Fruit fly (Drosophila melanogaster) whole organism, wandering third instar larva: Measurements from ENCODE around the gene CG5151.

Source experiments
- Abd-B ChIP-seq: fragments of >200 bp; optimal IDR thresholded peaks from 2 replicates; lab custom pipeline; 2017; ENCODE audit warnings: missing biosample characterization, missing genetic modification characterization
- CG32264 ChIP-seq: fragments of 200-800 bp; sonication (Bioruptor generic); optimal IDR thresholded peaks from 2 replicates; lab custom pipeline; 2016; ENCODE audit warnings: missing biosample characterization, missing genetic modification characterization
- CG9705 ChIP-seq: fragments of 200-800 bp; sonication (Bioruptor generic); optimal IDR thresholded peaks from 2 replicates; lab custom pipeline; 2018; ENCODE audit warnings: missing biosample characterization, mild to moderate bottlenecking, missing genetic modification characterization
- CrebA ChIP-seq: fragments of 200-800 bp; sonication (Bioruptor generic); optimal IDR thresholded peaks from 2 replicates; lab custom pipeline; 2016; ENCODE audit warnings: missing biosample characterization, mild to moderate bottlenecking, missing genetic modification characterization, borderline replicate concordance
- Dfd ChIP-seq: fragments of >200 bp; optimal IDR thresholded peaks from 2 replicates; lab custom pipeline; 2017; ENCODE audit warnings: missing biosample characterization, missing genetic modification characterization
- Dif ChIP-seq: fragments of 200-275, 200-300 bp; sonication (Bioruptor generic); optimal IDR thresholded peaks from 2 replicates; lab custom pipeline; 2018; ENCODE audit warnings: missing biosample characterization, missing genetic modification characterization; ENCODE audit not compliant: partially characterized antibody
- GATAd ChIP-seq: sonication (Bioruptor generic); optimal IDR thresholded peaks from 2 replicates; lab custom pipeline; 2016; ENCODE audit warnings: missing biosample characterization, missing genetic modification characterization
- HLH106 ChIP-seq: fragments of 200-800 bp; optimal IDR thresholded peaks from 3 replicates; lab custom pipeline; 2019; ENCODE audit warnings: missing biosample characterization, mild to moderate bottlenecking, missing genetic modification characterization, moderate library complexity
- Hnf4 ChIP-seq: fragments of 200-800 bp; sonication (Bioruptor generic); optimal IDR thresholded peaks from 2 replicates; lab custom pipeline; 2016; ENCODE audit warnings: missing biosample characterization, mild to moderate bottlenecking, missing genetic modification characterization
- Hr78 ChIP-seq: fragments of >200 bp; optimal IDR thresholded peaks from 2 replicates; lab custom pipeline; 2017; ENCODE audit warnings: missing biosample characterization, missing genetic modification characterization
- Hr83 ChIP-seq: fragments of 200-300 bp; sonication (Bioruptor generic); optimal IDR thresholded peaks from 2 replicates; lab custom pipeline; 2016; ENCODE audit warnings: missing biosample characterization, mild to moderate bottlenecking, missing genetic modification characterization, moderate library complexity; ENCODE audit not compliant: poor library complexity, severe bottlenecking
- Jra ChIP-seq: sonication (Bioruptor generic); optimal IDR thresholded peaks from 2 replicates; lab custom pipeline; 2016; ENCODE audit warnings: missing biosample characterization, missing genetic modification characterization
- Mio ChIP-seq: sonication (Bioruptor generic); optimal IDR thresholded peaks from 2 replicates; lab custom pipeline; 2016; ENCODE audit warnings: missing biosample characterization, missing genetic modification characterization
- Myc ChIP-seq: fragments of >200 bp; optimal IDR thresholded peaks from 2 replicates; lab custom pipeline; 2017
- N ChIP-seq: fragments of >200 bp; optimal IDR thresholded peaks from 2 replicates; lab custom pipeline; 2018; ENCODE audit warnings: missing biosample characterization, missing external identifiers, missing genetic modification characterization
- OdsH ChIP-seq: fragments of 200-800 bp; sonication (Bioruptor generic); optimal IDR thresholded peaks from 2 replicates; lab custom pipeline; 2016; ENCODE audit warnings: missing biosample characterization, mild to moderate bottlenecking, missing genetic modification characterization
- Rel ChIP-seq, 2 experiments: fragments of 200-800 bp; sonication (Bioruptor generic) in 1 of 2; optimal IDR thresholded peaks; 2 replicates in 1 of 2; 3 replicates in 1 of 2; lab custom pipeline; 2016 to 2019; ENCODE audit warnings: mild to moderate bottlenecking in 2 of 2, missing biosample characterization in 2 of 2, missing genetic modification characterization in 2 of 2, moderate library complexity in 1 of 2
- Sp1 ChIP-seq: fragments of 200-800 bp; sonication (Bioruptor generic); optimal IDR thresholded peaks from 3 replicates; lab custom pipeline; 2019; ENCODE audit warnings: missing biosample characterization, mild to moderate bottlenecking, missing genetic modification characterization, moderate library complexity
- Vsx2 ChIP-seq: fragments of 200-300, 225-300 bp; sonication (Bioruptor generic); optimal IDR thresholded peaks from 2 replicates; lab custom pipeline; 2018; ENCODE audit warnings: missing biosample characterization, missing genetic modification characterization; ENCODE audit not compliant: partially characterized antibody
- brk ChIP-seq: fragments of 200-800 bp; sonication (Bioruptor generic); optimal IDR thresholded peaks from 2 replicates; lab custom pipeline; 2016; ENCODE audit warnings: missing biosample characterization, mild to moderate bottlenecking, missing genetic modification characterization
- dl ChIP-seq, 2 experiments: fragments of 175-275, 200-275 bp in 1 of 2; fragments of 200-275 bp in 1 of 2; sonication (Bioruptor generic); optimal IDR thresholded peaks; lab custom pipeline; 2018; ENCODE audit warnings: mild to moderate bottlenecking in 2 of 2, missing biosample characterization in 2 of 2, missing genetic modification characterization in 2 of 2, moderate library complexity in 2 of 2; ENCODE audit not compliant: partially characterized antibody in 2 of 2, insufficient read depth in 1 of 2
- dmrt93B ChIP-seq: fragments of 200-800 bp; sonication (Bioruptor generic); optimal IDR thresholded peaks from 2 replicates; lab custom pipeline; 2018; ENCODE audit warnings: missing biosample characterization, mild to moderate bottlenecking, missing genetic modification characterization
- dsf ChIP-seq: sonication (Bioruptor generic); optimal IDR thresholded peaks from 2 replicates; lab custom pipeline; 2016; ENCODE audit warnings: missing biosample characterization, missing genetic modification characterization, borderline replicate concordance
- ey ChIP-seq: fragments of 200-800 bp; sonication (Bioruptor generic); optimal IDR thresholded peaks from 2 replicates; lab custom pipeline; 2016; ENCODE audit warnings: missing biosample characterization, missing genetic modification characterization
- foxo ChIP-seq, 2 experiments: fragments of 200-800 bp; sonication (Bioruptor generic); optimal IDR thresholded peaks; 2 replicates in 1 of 2; 3 replicates in 1 of 2; lab custom pipeline; 2016 to 2017; ENCODE audit warnings: missing biosample characterization in 2 of 2, missing genetic modification characterization in 2 of 2
- h ChIP-seq: fragments of 200-800 bp; sonication (Bioruptor generic); optimal IDR thresholded peaks from 3 replicates; lab custom pipeline; 2016; ENCODE audit warnings: missing biosample characterization, mild to moderate bottlenecking, missing genetic modification characterization
- jim ChIP-seq: fragments of 175-275, 200-325 bp; sonication (Bioruptor generic); optimal IDR thresholded peaks from 2 replicates; lab custom pipeline; 2016; ENCODE audit warnings: missing biosample characterization, mild to moderate bottlenecking, missing genetic modification characterization
- lola ChIP-seq: fragments of >200 bp; optimal IDR thresholded peaks from 2 replicates; lab custom pipeline; 2017; ENCODE audit warnings: missing biosample characterization, missing genetic modification characterization
- psq ChIP-seq: fragments of 200-800 bp; sonication (Bioruptor generic); optimal IDR thresholded peaks from 3 replicates; lab custom pipeline; 2017; ENCODE audit warnings: missing biosample characterization, mild to moderate bottlenecking, missing genetic modification characterization, moderate library complexity
- rgr ChIP-seq: fragments of 200-800 bp; sonication (Bioruptor generic); optimal IDR thresholded peaks from 3 replicates; lab custom pipeline; 2016; ENCODE audit warnings: missing biosample characterization, mild to moderate bottlenecking, missing genetic modification characterization
- sage ChIP-seq: fragments of 200-800 bp; sonication (Bioruptor generic); optimal IDR thresholded peaks from 2 replicates; lab custom pipeline; 2016; ENCODE audit warnings: missing biosample characterization, mild to moderate bottlenecking, missing genetic modification characterization
- sv ChIP-seq: fragments of 200-800 bp; sonication (Bioruptor generic); optimal IDR thresholded peaks from 3 replicates; lab custom pipeline; 2016; ENCODE audit warnings: missing biosample characterization, missing genetic modification characterization
- tai ChIP-seq: sonication (Bioruptor generic); optimal IDR thresholded peaks from 2 replicates; lab custom pipeline; 2016; ENCODE audit warnings: missing biosample characterization, missing genetic modification characterization
- usp ChIP-seq: fragments of >200 bp; optimal IDR thresholded peaks from 2 replicates; lab custom pipeline; 2017; ENCODE audit warnings: missing biosample characterization, missing genetic modification characterization
- woc ChIP-seq: sonication (Bioruptor generic); optimal IDR thresholded peaks from 2 replicates; lab custom pipeline; 2016; ENCODE audit warnings: missing biosample characterization, mild to moderate bottlenecking, missing genetic modification characterization

Gene CG5151

DNA sequence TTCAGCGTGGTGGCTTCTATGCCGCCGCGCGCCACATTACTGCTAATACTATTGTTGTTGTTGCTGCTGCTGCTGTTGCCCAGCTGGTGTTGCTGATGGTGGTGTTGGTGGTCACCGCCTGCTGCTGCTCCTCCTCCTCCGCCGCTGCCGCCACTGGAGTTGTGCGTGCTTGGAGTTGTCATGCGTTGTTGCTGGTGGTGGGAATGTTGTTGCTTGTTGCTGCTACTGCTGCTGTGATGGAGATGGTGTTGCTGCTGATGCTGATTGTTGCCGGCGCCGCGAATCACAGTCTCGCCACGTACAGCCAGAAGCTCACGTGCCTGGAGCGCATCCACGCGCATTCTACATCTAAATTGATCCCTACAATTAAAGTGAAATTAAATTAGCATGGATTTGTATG lies 22.9 kb downstream of the CG5151 start:
- TF ChIP-seq Vsx2 (no peak), Dfd (GFP tag; lab: Kevin White, UChicago) (peak; percentile 93), Hr78 (GFP tag; lab: Kevin White, UChicago) (no peak), Jra (no peak)

DNA sequence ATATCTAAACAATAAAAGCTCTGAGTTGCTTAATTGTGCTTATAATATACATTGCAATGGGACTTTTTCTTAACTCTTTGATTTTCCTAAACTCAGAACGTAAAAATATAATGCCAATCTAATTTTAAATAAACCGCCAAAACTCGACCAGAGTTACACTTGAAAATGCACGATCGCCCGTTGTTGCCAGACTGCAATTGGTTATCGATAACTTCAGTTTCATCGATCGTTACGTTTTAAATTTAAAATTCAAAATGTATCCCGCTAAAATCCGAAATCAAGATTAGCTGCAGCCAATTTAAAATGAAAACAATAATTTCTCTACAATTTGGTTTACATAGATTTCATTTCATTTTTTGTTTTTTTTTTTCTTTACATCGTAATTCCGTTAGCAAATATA lies 25.4 kb downstream of the CG5151 start:
- TF ChIP-seq Dfd (GFP tag; lab: Kevin White, UChicago) (no peak), Dif (peak; percentile 34), brk (GFP tag; lab: Kevin White, UChicago) (peak; percentile 38)

DNA sequence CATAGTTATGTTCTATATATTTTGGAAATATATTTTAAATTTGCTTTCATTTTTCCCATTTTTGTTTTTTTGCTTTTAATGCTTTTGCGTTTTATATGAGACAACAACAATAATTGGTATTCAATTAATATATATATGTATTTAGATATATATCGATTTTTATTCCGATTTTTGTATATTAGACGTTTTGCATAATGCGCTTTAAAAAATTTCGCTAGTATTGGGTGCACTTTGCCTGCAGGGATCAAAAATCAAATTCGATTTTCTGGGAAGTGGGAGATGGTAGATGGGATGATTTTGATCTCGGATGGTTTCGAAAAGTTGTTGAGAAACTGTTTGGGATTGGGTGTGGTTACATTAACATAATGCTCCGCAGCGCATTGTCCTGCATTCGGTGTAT lies 26.7 kb downstream of the CG5151 start, which contains the start of gene CG5157:
TSS of gene CG5157 (minus strand) at position 101 of the 400 bp plus-strand sequence.
- TF ChIP-seq ey (no peak), GATAd (GFP tag; lab: Kevin White, UChicago) (no peak), foxo (GFP tag; optimal IDR thresholded peaks at IDR 0.05; lab: Kevin White, UChicago) (no peak), Sp1 (GFP tag; lab: Kevin White, UChicago) (no peak)

DNA sequence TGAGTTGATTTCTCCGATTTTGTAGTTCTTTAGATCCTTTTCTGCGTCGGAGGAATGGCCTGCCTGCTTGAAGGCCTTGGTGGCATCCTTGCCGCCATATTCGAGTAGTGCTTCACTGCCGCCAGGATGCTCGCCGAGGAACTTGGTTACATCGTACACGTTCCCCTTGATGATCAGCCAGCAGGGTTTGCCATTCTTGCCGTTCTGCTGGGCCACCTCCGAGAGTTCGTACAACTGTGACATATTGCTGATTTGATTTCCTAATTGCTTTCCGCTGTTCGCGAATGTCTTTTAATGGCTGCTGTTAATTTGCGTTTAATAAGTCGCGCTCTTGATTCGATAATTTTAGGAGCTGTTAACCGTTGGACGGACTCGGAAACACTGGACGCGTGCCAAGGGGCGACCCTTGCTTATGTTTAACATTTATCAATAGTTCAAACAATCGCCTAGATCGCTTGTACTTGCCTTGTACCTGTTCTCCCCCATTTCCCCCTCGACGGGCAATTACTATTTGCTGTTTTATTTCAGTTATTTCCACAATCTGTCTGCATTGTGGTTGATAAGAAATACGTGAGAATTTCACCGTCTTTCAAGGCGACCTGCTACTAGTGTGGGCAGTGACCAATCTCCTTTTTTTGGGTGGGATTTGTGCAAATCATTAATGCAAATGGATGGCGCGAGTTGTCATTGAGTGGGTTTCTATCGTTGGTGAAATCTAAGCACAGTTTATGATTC lies 27.5 kb downstream of the CG5151 start:
- no peak for TF ChIP-seq CG32264 (GFP tag; lab: Kevin White, UChicago)
- TF ChIP-seq lola (GFP tag; lab: Kevin White, UChicago): no peak
- no peak for TF ChIP-seq Vsx2
- TF ChIP-seq Rel (GFP tag; optimal IDR thresholded peaks at IDR 0.05; lab: Kevin White, UChicago): no peak
- TF ChIP-seq Rel (tag; optimal IDR thresholded peaks at IDR 0.05; lab: Kevin White, UChicago): no peak
- no peak for TF ChIP-seq Hnf4 (GFP tag; lab: Kevin White, UChicago)
- TF ChIP-seq Dif: no peak
- no peak for TF ChIP-seq brk (GFP tag; lab: Kevin White, UChicago)
- TF ChIP-seq Jra: no peak
- TF ChIP-seq Dfd (GFP tag; lab: Kevin White, UChicago): no peak
- TF ChIP-seq N (GFP tag; lab: Kevin White, UChicago): no peak
- TF ChIP-seq Hr78 (GFP tag; lab: Kevin White, UChicago): no peak
- TF ChIP-seq woc (GFP tag; lab: Kevin White, UChicago): no peak
- TF ChIP-seq Myc (lab: Kevin White, UChicago): no peak
- TF ChIP-seq CG9705: no peak
- no peak for TF ChIP-seq jim (GFP tag; lab: Kevin White, UChicago)
- TF ChIP-seq ey: no peak
- TF ChIP-seq sv: no peak
- no peak for TF ChIP-seq Abd-B
- no peak for TF ChIP-seq h (GFP tag; lab: Kevin White, UChicago)
- TF ChIP-seq foxo (GFP tag; optimal IDR thresholded peaks at IDR 0.05; lab: Kevin White, UChicago): no peak

DNA sequence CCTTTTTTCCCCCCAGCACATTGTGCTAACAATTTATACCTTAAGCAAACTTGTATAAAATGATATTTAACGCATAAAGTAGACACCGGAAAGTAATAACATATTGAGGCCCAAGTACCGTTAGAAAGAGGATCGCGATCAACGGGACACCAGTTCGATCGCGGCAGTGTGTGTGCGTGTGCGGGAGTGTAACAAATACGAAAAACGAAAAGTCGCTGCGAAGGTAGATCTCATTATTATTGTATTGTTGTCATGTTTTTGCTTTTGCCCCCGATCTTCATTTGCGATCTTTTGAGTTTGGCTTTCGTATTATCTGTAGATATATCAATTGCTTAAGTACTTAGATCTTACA lies 32.5 kb downstream of the CG5151 start:
- TF ChIP-seq lola (GFP tag; lab: Kevin White, UChicago) (no peak), foxo (GFP tag; optimal IDR thresholded peaks at IDR 0.05; lab: Kevin White, UChicago) (no peak)

DNA sequence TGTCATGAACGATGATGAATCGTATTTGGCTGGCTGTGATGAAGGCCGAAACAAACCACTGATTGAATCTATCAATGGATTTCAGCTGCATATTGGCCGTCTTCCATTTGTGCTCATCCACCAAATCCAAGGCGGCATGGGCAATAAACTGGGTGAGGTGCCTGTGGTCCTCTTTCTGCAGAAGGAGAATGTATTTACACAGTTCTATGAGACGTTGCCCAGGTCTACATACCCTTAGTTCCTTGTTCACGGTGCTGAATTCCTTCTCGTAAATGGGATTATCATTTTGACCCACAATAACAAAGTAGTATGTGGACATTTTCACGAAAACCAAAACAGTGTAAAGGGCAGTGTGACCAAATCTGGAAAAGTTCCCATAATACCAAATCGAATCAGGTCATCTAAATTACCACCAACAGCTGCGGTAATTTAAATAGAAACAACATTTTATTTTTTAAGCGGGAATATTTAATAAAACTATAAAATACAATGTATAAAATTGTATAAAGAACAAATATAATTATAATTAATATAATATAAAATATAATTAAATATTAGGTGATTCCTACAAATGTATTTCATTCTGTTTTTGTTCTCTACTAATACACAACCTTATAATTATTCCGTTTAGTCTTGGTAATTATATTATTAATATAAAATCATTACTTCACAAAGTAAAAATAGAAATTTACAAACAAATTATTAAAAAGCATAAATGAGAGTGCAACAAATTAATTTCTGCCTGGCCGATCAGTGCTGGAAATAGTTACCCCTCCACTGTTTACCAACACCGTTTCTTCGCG lies 33.0 kb downstream of the CG5151 start, which contains the start of the genes Trs20 and elg1:
TSS of gene Trs20 (minus strand) at position 369 of the 803 bp plus-strand sequence.
TSS of gene elg1 (plus strand) at position 765 of the 803 bp plus-strand sequence.
- TF ChIP-seq Abd-B: no peak
- TF ChIP-seq HLH106 (tag; lab: Kevin White, UChicago): peak; percentile 70
- no peak for TF ChIP-seq sage (GFP tag; lab: Kevin White, UChicago)
- no peak for TF ChIP-seq CG9705
- no peak for TF ChIP-seq Dif
- no peak for TF ChIP-seq dl (GFP tag; optimal IDR thresholded peaks at IDR 0.05; lab: Kevin White, UChicago; ENCODE audit: insufficient read depth in 1 of 2, partially characterized antibody in 2 of 2)
- no peak for TF ChIP-seq tai
- TF ChIP-seq Hr83 (GFP tag; lab: Kevin White, UChicago): no peak
- TF ChIP-seq woc (GFP tag; lab: Kevin White, UChicago): peak; percentile 58
- no peak for TF ChIP-seq ey
- TF ChIP-seq dmrt93B: peak; percentile 22
- no peak for TF ChIP-seq CrebA (GFP tag; lab: Kevin White, UChicago)
- no peak for TF ChIP-seq Dfd (GFP tag; lab: Kevin White, UChicago)
- TF ChIP-seq N (GFP tag; lab: Kevin White, UChicago): no peak
- TF ChIP-seq brk (GFP tag; lab: Kevin White, UChicago): no peak
- peak; percentile 22 for TF ChIP-seq OdsH
- TF ChIP-seq rgr (GFP tag; lab: Kevin White, UChicago): peak; percentile 54
- TF ChIP-seq Hr78 (GFP tag; lab: Kevin White, UChicago): no peak
- no peak for TF ChIP-seq dsf
- TF ChIP-seq Sp1 (GFP tag; lab: Kevin White, UChicago): peak; percentile 70
- no peak for TF ChIP-seq Mio (GFP tag; lab: Kevin White, UChicago)
- peak in 1 of 2 experiments; percentile 76 for TF ChIP-seq foxo (GFP tag; optimal IDR thresholded peaks at IDR 0.05; lab: Kevin White, UChicago)
- no peak for TF ChIP-seq Jra
- TF ChIP-seq psq (GFP tag; lab: Kevin White, UChicago): peak; percentile 53
- TF ChIP-seq lola (GFP tag; lab: Kevin White, UChicago): no peak
- no peak for TF ChIP-seq usp (GFP tag; lab: Kevin White, UChicago)
